Fruit fly (Drosophila melanogaster): Measurements from ENCODE around the gene CG13050.

DNA sequence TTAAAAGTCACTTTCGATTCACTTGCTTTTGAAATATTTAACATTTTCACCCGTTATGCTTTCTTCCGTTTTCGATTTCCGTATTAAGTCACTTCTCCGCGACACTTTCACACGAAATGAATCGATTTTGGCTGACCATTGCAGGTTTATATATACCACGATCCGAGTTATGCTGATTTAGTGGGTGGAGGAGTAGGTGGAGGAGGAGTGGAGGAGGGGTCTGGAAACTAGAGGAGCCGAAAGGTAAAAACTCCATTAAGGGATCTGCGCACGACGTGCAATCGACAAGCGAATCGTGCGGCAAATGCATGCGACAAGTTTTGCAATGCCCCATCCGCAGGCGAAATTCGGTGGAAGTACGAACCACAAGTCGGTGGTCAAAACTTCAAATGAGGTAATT, 11.8 kb upstream of the CG13050 start, which contains the start of gene CG13045:
- no peak for TF ChIP-seq CG6854 (GFP tag; optimal IDR thresholded peaks at IDR 0.05)
- no peak for TF ChIP-seq Hr4 (GFP tag; optimal IDR thresholded peaks at IDR 0.05)
- no peak for TF ChIP-seq Eip78C (GFP tag)
